Fruit fly (Drosophila melanogaster) whole organism, wandering third instar larva: Measurements from ENCODE around the gene Calr.

ENCODE experiments used
- Rel ChIP-seq, 2 experiments: fragments of 200-800 bp; sonication (Bioruptor generic) in 1 of 2; optimal IDR thresholded peaks; 2 replicates in 1 of 2; 3 replicates in 1 of 2; lab custom pipeline; 2016 to 2019; ENCODE audit warnings: mild to moderate bottlenecking in 2 of 2, missing biosample characterization in 2 of 2, missing genetic modification characterization in 2 of 2, moderate library complexity in 1 of 2
- pan ChIP-seq: fragments of >200 bp; optimal IDR thresholded peaks from 2 replicates; lab custom pipeline; 2017
- rgr ChIP-seq: fragments of 200-800 bp; sonication (Bioruptor generic); optimal IDR thresholded peaks from 3 replicates; lab custom pipeline; 2016; ENCODE audit warnings: missing biosample characterization, mild to moderate bottlenecking, missing genetic modification characterization
- usp ChIP-seq: fragments of >200 bp; optimal IDR thresholded peaks from 2 replicates; lab custom pipeline; 2017; ENCODE audit warnings: missing biosample characterization, missing genetic modification characterization

DNA sequence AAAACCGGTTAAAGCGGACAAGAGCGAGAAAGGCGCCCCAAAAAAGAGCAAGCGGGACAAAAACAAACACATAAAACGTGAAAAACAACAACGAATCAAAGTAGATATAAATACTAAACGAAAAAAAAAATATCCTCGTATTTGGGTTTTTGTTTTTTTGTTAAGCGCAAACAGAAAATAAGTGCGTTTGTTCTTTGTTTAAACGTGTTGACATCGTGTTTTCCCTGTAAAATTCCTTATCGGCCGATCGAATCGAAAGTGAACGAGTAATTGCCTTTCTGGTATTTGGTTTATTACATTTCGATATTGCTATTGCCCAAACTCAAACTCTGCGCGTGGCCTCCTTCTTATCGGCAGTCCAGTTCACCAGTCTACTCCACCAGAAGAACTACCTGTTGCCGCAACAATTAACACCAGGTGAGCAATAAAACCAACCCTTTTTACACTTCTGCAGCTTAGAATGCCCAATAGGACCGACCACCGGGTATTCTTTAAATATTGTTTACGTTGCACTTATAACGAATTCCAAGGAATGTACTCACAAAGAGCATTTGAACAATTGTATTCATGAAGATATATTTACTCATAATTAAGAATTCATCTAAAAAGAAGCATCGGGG lies 38.8 kb downstream of the Calr start:
- no peak for TF ChIP-seq pan (lab: Kevin White, UChicago)
- no peak for TF ChIP-seq rgr
- no peak for TF ChIP-seq Rel (GFP tag; optimal IDR thresholded peaks at IDR 0.05; lab: Kevin White, UChicago)
- TF ChIP-seq Rel (tag; optimal IDR thresholded peaks at IDR 0.05; lab: Kevin White, UChicago) = no peak
- TF ChIP-seq usp (GFP tag; lab: Kevin White, UChicago) = no peak
